Worm (Caenorhabditis elegans) whole organism, young adult: ENCODE measurements around the gene F42C5.9.
A peak's percentile ranks its signal among the peaks of the same experiment; 100 is the strongest.

Experiments used
- B0261.1 ChIP-seq: sonication (generic microtip); optimal IDR thresholded peaks from 2 replicates; lab custom pipeline; 2016; ENCODE audit warnings: mild to moderate bottlenecking, missing genetic modification characterization, moderate library complexity, missing compliant biosample characterization
- B0336.3 ChIP-seq: fragments of 200-800 bp; sonication (Bioruptor generic); IDR thresholded peaks from 2 replicates; pipeline ENCODE4 v1.3.6; 2022; ENCODE audit warnings: missing genetic modification characterization, missing compliant biosample characterization
- C06A6.2 ChIP-seq: fragments of 200-800 bp; sonication (Bioruptor generic); conservative IDR thresholded peaks from 2 replicates; pipeline ENCODE4 v1.3.6; 2022; ENCODE audit warnings: missing genetic modification characterization, missing compliant biosample characterization
- D2030.7 ChIP-seq: fragments of 200-800 bp; sonication (Bioruptor generic); IDR thresholded peaks from 2 replicates; pipeline ENCODE4 v1.3.6; 2022; ENCODE audit warnings: missing genetic modification reagents, missing genetic modification characterization, missing compliant biosample characterization
- F10E7.11 ChIP-seq: sonication (generic microtip); optimal IDR thresholded peaks from 2 replicates; lab custom pipeline; 2017; ENCODE audit warnings: mild to moderate bottlenecking, missing genetic modification characterization, moderate library complexity, missing compliant biosample characterization
- F23B12.7 ChIP-seq: sonication (generic microtip); optimal IDR thresholded peaks from 2 replicates; lab custom pipeline; 2017; ENCODE audit warnings: missing genetic modification characterization, mild to moderate bottlenecking, missing compliant biosample characterization, antibody characterized with exemption, moderate library complexity; ENCODE audit not compliant: insufficient read depth
- F33H1.4 ChIP-seq: fragments of 200-800 bp; sonication (Bioruptor generic); IDR thresholded peaks from 2 replicates; pipeline ENCODE4 v1.3.6; 2022; ENCODE audit warnings: missing genetic modification reagents, missing genetic modification characterization, missing compliant biosample characterization
- F39B2.1 ChIP-seq: fragments of 200-800 bp; sonication (Bioruptor generic); IDR thresholded peaks from 2 replicates; pipeline ENCODE4 v1.3.6; 2022; ENCODE audit warnings: missing genetic modification reagents, missing genetic modification characterization, missing compliant biosample characterization
- F55B11.4 ChIP-seq: sonication (generic microtip); optimal IDR thresholded peaks from 2 replicates; lab custom pipeline; 2016; ENCODE audit warnings: missing compliant biosample characterization, missing genetic modification characterization, borderline replicate concordance; ENCODE audit not compliant: insufficient read depth
- Y53G8AR.9 ChIP-seq: fragments of 200-800 bp; sonication (Bioruptor generic); conservative IDR thresholded peaks from 2 replicates; pipeline ENCODE4 v1.3.6; 2022; ENCODE audit warnings: missing genetic modification reagents, missing genetic modification characterization, missing compliant biosample characterization
- Y79H2A.3 ChIP-seq: fragments of 200-800 bp; sonication (Bioruptor generic); conservative IDR thresholded peaks from 2 replicates; pipeline ENCODE4 v1.3.6; 2022; ENCODE audit warnings: missing genetic modification reagents, missing genetic modification characterization, missing compliant biosample characterization
- ama-1 ChIP-seq, 3 experiments: fragments of 150-350 bp in 1 of 3; sonication (generic microtip) in 2 of 3; optimal IDR thresholded peaks; 2 replicates each; lab custom pipeline; 2014 to 2018; ENCODE audit warnings: missing biosample characterization in 2 of 3, missing genetic modification characterization in 2 of 3, missing genetic modification reagents in 2 of 3
- atf-7 ChIP-seq: sonication (generic microtip); optimal IDR thresholded peaks from 2 replicates; lab custom pipeline; 2017; ENCODE audit warnings: mild to moderate bottlenecking, missing genetic modification characterization, missing compliant biosample characterization
- athp-1 ChIP-seq: sonication (generic microtip); optimal IDR thresholded peaks from 2 replicates; lab custom pipeline; 2017; ENCODE audit warnings: mild to moderate bottlenecking, missing genetic modification characterization, missing compliant biosample characterization
- bed-1 ChIP-seq: fragments of 200-800 bp; sonication (Bioruptor generic); IDR thresholded peaks from 2 replicates; pipeline ENCODE4 v1.3.6; 2022; ENCODE audit warnings: missing genetic modification reagents, missing genetic modification characterization, missing compliant biosample characterization
- chd-7 ChIP-seq: sonication (generic microtip); optimal IDR thresholded peaks from 2 replicates; lab custom pipeline; 2016; ENCODE audit warnings: mild to moderate bottlenecking, missing genetic modification characterization, moderate library complexity, missing compliant biosample characterization
- die-1 ChIP-seq: sonication (generic microtip); optimal IDR thresholded peaks from 2 replicates; lab custom pipeline; 2016; ENCODE audit warnings: missing genotype, mild to moderate bottlenecking, missing genetic modification characterization, missing compliant biosample characterization
- dpl-1 ChIP-seq: fragments of 150-350 bp; optimal IDR thresholded peaks from 2 replicates; lab custom pipeline; 2014; ENCODE audit warnings: missing biosample characterization, missing genetic modification reagents, missing genetic modification characterization
- efl-1 ChIP-seq: fragments of 150-350 bp; optimal IDR thresholded peaks from 2 replicates; lab custom pipeline; 2014; ENCODE audit warnings: missing biosample characterization, missing genetic modification reagents, missing genetic modification characterization
- him-1 ChIP-seq: sonication (generic microtip); optimal IDR thresholded peaks from 2 replicates; lab custom pipeline; 2016; ENCODE audit warnings: missing genotype, missing genetic modification reagents, missing genetic modification characterization, missing compliant biosample characterization
- hlh-12 ChIP-seq: sonication (generic microtip); optimal IDR thresholded peaks from 2 replicates; lab custom pipeline; 2016; ENCODE audit warnings: missing genetic modification characterization, missing compliant biosample characterization
- hrde-1 ChIP-seq: sonication (generic microtip); optimal IDR thresholded peaks from 2 replicates; lab custom pipeline; 2016; ENCODE audit warnings: missing genetic modification characterization, mild to moderate bottlenecking, missing compliant biosample characterization, moderate library complexity, missing genotype, missing genetic modification reagents, borderline replicate concordance
- hsf-1 ChIP-seq: fragments of 200-800 bp; sonication (Bioruptor generic); IDR thresholded peaks from 2 replicates; pipeline ENCODE4 v1.3.6; 2022; ENCODE audit warnings: missing genetic modification reagents, missing genetic modification characterization, missing compliant biosample characterization
- let-526 ChIP-seq: fragments of 200-800 bp; sonication (Bioruptor generic); IDR thresholded peaks from 2 replicates; pipeline ENCODE4 v1.3.6; 2022; ENCODE audit warnings: missing genetic modification reagents, missing genetic modification characterization, missing compliant biosample characterization
- lin-26 ChIP-seq: fragments of 200-800 bp; sonication (Bioruptor generic); IDR thresholded peaks from 2 replicates; pipeline ENCODE4 v1.3.6; 2022; ENCODE audit warnings: missing genetic modification reagents, missing genetic modification characterization, missing compliant biosample characterization
- lin-40 ChIP-seq: sonication (generic microtip); optimal IDR thresholded peaks from 2 replicates; lab custom pipeline; 2016; ENCODE audit warnings: missing genetic modification characterization, mild to moderate bottlenecking, missing compliant biosample characterization, missing genotype, missing genetic modification reagents
- lsy-27 ChIP-seq: sonication (generic microtip); optimal IDR thresholded peaks from 2 replicates; lab custom pipeline; 2017; ENCODE audit warnings: missing genetic modification characterization, mild to moderate bottlenecking, missing compliant biosample characterization, antibody characterized with exemption, missing genotype, borderline replicate concordance; ENCODE audit not compliant: insufficient read depth
- mcd-1 ChIP-seq: fragments of 200-800 bp; sonication (Bioruptor generic); IDR thresholded peaks from 2 replicates; pipeline ENCODE4 v1.3.6; 2022; ENCODE audit warnings: missing genetic modification reagents, missing genetic modification characterization, missing compliant biosample characterization
- mel-28 ChIP-seq: sonication (generic microtip); optimal IDR thresholded peaks from 2 replicates; lab custom pipeline; 2016; ENCODE audit warnings: borderline replicate concordance, mild to moderate bottlenecking, missing genetic modification characterization, missing compliant biosample characterization
- mxl-1 ChIP-seq: sonication (generic microtip); optimal IDR thresholded peaks from 2 replicates; lab custom pipeline; 2016; ENCODE audit warnings: missing genetic modification characterization, missing compliant biosample characterization
- nhr-80 ChIP-seq: sonication (generic microtip); optimal IDR thresholded peaks from 2 replicates; lab custom pipeline; 2016; ENCODE audit warnings: missing genetic modification characterization, missing compliant biosample characterization
- nhr-90 ChIP-seq: sonication (generic microtip); optimal IDR thresholded peaks from 2 replicates; lab custom pipeline; 2016; ENCODE audit warnings: missing genotype, mild to moderate bottlenecking, missing genetic modification characterization, missing compliant biosample characterization
- rpc-1 ChIP-seq, 2 experiments: fragments of 150-350 bp in 1 of 2; sonication (generic microtip) in 1 of 2; optimal IDR thresholded peaks; 2 replicates each; lab custom pipeline; 2014 to 2018; ENCODE audit warnings: missing biosample characterization in 1 of 2, missing genetic modification characterization in 1 of 2, missing genetic modification reagents in 1 of 2, missing genotype in 1 of 2
- snpc-1.3 ChIP-seq: sonication (generic microtip); optimal IDR thresholded peaks from 2 replicates; lab custom pipeline; 2017; ENCODE audit warnings: missing genetic modification characterization, mild to moderate bottlenecking, missing compliant biosample characterization, antibody characterized with exemption, moderate library complexity, missing genotype, missing genetic modification reagents; ENCODE audit not compliant: insufficient read depth
- snpc-3.4 ChIP-seq: sonication (generic microtip); optimal IDR thresholded peaks from 2 replicates; lab custom pipeline; 2017; ENCODE audit warnings: missing genetic modification characterization, mild to moderate bottlenecking, missing compliant biosample characterization, antibody characterized with exemption, moderate library complexity, missing genotype, missing genetic modification reagents
- snpc-4 ChIP-seq, 5 experiments: fragments of 150-350 bp in 1 of 5; sonication (generic microtip) in 4 of 5; optimal IDR thresholded peaks; 2 replicates each; lab custom pipeline; 2014 to 2018; ENCODE audit warnings: missing genetic modification characterization in 5 of 5, missing biosample characterization in 3 of 5, antibody characterized with exemption in 2 of 5, mild to moderate bottlenecking in 2 of 5, missing compliant biosample characterization in 2 of 5, missing genotype in 2 of 5, moderate library complexity in 2 of 5, missing genetic modification reagents in 1 of 5
- tbp1 ChIP-seq: fragments of 200-800 bp; sonication (Bioruptor generic); optimal IDR thresholded peaks from 2 replicates; lab custom pipeline; 2018; ENCODE audit warnings: mild to moderate bottlenecking, missing genetic modification characterization, missing compliant biosample characterization
- unc-62 ChIP-seq: fragments of 150-350 bp; optimal IDR thresholded peaks from 2 replicates; lab custom pipeline; 2014; ENCODE audit warnings: missing biosample characterization, missing genetic modification reagents, missing genetic modification characterization
- xnd-1 ChIP-seq: sonication (generic microtip); optimal IDR thresholded peaks from 2 replicates; lab custom pipeline; 2016; ENCODE audit warnings: missing genotype, missing genetic modification reagents, missing genetic modification characterization, missing compliant biosample characterization
- ztf-25 ChIP-seq: fragments of 200-800 bp; sonication (Bioruptor generic); IDR thresholded peaks from 2 replicates; pipeline ENCODE4 v1.3.6; 2022; ENCODE audit warnings: missing genetic modification reagents, missing genetic modification characterization, missing compliant biosample characterization
- ztf-6 ChIP-seq: fragments of 200-800 bp; sonication (Bioruptor generic); IDR thresholded peaks from 2 replicates; pipeline ENCODE4 v1.3.6; 2022; ENCODE audit warnings: missing genetic modification reagents, missing genetic modification characterization, missing compliant biosample characterization

The F42C5.9 gene

DNA sequence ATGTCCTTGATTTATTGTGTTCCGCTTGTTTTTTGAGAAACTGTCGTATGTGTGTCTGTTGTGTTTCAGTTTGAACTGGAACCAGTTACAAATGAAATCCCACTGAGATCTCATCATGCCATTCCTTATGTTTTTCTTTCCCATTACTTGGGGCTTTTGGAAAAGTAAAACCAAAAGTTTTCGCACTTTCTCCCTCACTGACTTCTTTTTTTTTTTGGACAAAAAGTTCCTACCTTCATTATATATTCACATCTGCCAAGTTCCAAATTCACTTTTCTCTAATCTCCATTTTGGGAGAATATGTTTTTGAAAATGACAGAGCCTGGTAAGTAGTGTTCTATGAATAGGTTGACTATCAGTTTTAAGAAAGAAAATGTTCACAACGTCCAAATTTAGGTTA, 40.2 kb downstream of the F42C5.9 start, which contains the start of gene C06E4.2:
C06E4.2 (plus strand) TSS at position 301 of the 400 bp plus-strand sequence.
- TF ChIP-seq nhr-90 (no peak), ztf-6 (GFP tag; lab: Robert Waterston, UW) (no peak), let-526 (no peak), F23B12.7 (tag; lab: Kevin White, UChicago) (no peak), F55B11.4 (tag; lab: Kevin White, UChicago) (no peak), atf-7 (no peak), F33H1.4 (GFP tag; lab: Robert Waterston, UW) (no peak), xnd-1 (no peak), mcd-1 (GFP tag; lab: Robert Waterston, UW) (no peak), dpl-1 (no peak), unc-62 (GFP tag; lab: Kevin White, UChicago) (no peak), rpc-1 (optimal IDR thresholded peaks at IDR 0.05; lab: Kevin White, UChicago) (no peak), rpc-1 (tag; optimal IDR thresholded peaks at IDR 0.05; lab: Kevin White, UChicago) (no peak), athp-1 (tag; lab: Kevin White, UChicago) (no peak), nhr-80 (tag; lab: Kevin White, UChicago) (no peak), F39B2.1 (GFP tag; lab: Robert Waterston, UW) (no peak)

DNA sequence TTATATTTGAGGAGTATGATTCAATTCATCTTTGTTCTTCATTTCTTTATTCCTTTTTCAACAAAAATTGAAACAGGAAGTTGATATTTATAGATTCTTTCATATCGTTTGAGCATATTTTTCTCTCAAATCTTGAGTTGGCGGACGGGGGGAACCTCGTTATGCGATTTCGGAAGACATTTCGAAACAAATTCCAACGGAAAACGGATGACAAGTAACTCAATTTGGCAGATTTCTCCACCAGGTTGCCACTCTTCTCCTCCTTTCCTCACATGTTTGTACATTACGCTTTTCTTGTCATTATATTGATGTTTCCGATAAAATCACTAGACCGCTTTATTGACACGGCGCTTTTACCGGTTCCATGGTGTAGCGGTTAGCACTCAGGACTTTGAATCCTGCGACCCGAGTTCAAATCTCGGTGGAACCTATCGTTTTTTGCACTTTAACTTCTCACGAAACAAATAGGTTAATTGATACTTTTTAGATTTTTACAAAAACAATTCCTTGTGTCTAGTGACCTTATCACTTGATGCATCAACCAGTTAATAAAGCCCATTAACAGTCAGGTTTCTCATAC, 41.8 kb downstream of the F42C5.9 start:
- TF ChIP-seq Y53G8AR.9 (no peak), mcd-1 (GFP tag; lab: Robert Waterston, UW) (no peak), mel-28 (no peak), snpc-1.3 (tag; lab: Kevin White, UChicago) (peak; percentile 29), lin-26 (GFP tag; lab: Robert Waterston, UW) (peak; percentile 79; the same call in 1 of the 2 replicates), F10E7.11 (no peak), him-1 (peak; percentile 54), F33H1.4 (GFP tag; lab: Robert Waterston, UW) (no peak), rpc-1 (optimal IDR thresholded peaks at IDR 0.05; lab: Kevin White, UChicago) (peak; percentile 67), rpc-1 (tag; optimal IDR thresholded peaks at IDR 0.05; lab: Kevin White, UChicago) (peak; percentile 84), efl-1 (GFP tag; lab: Kevin White, UChicago) (no peak), ztf-25 (GFP tag; lab: Robert Waterston, UW) (0 out of 2 replicates have a peak, but pooled peaks have one; percentile 9), hrde-1 (tag; lab: Kevin White, UChicago) (no peak), bed-1 (GFP tag; lab: Robert Waterston, UW) (no peak), chd-7 (no peak), B0336.3 (GFP tag; lab: Robert Waterston, UW) (no peak), snpc-4 (GFP tag; optimal IDR thresholded peaks at IDR 0.05; lab: Kevin White, UChicago) (peak; percentile 54), snpc-4 (tag; optimal IDR thresholded peaks at IDR 0.05; lab: Kevin White, UChicago) (peak in 2 of 4 experiments; percentile 57 to 74), Y79H2A.3 (GFP tag; lab: Robert Waterston, UW) (no peak), ama-1 (optimal IDR thresholded peaks at IDR 0.05; lab: Kevin White, UChicago) (no peak), ama-1 (GFP tag; optimal IDR thresholded peaks at IDR 0.05; lab: Kevin White, UChicago) (no peak), unc-62 (GFP tag; lab: Kevin White, UChicago) (no peak), hlh-12 (tag; lab: Kevin White, UChicago) (no peak), C06A6.2 (GFP tag; lab: Robert Waterston, UW) (no peak), die-1 (peak; percentile 37), D2030.7 (GFP tag; lab: Robert Waterston, UW) (0 out of 2 replicates have a peak, but pooled peaks have one; percentile 32), lsy-27 (tag; lab: Kevin White, UChicago) (peak; percentile 8), snpc-3.4 (tag; lab: Kevin White, UChicago) (no peak), F23B12.7 (tag; lab: Kevin White, UChicago) (peak; percentile 39), mxl-1 (tag; lab: Kevin White, UChicago) (no peak), B0261.1 (peak; percentile 63), lin-40 (tag; lab: Kevin White, UChicago) (no peak), hsf-1 (GFP tag; lab: Robert Waterston, UW) (no peak), tbp1 (GFP tag; lab: Kevin White, UChicago) (peak; percentile 91)
